Fruit fly (Drosophila melanogaster): Measurements from ENCODE around the gene lace.

Gene lace

DNA sequence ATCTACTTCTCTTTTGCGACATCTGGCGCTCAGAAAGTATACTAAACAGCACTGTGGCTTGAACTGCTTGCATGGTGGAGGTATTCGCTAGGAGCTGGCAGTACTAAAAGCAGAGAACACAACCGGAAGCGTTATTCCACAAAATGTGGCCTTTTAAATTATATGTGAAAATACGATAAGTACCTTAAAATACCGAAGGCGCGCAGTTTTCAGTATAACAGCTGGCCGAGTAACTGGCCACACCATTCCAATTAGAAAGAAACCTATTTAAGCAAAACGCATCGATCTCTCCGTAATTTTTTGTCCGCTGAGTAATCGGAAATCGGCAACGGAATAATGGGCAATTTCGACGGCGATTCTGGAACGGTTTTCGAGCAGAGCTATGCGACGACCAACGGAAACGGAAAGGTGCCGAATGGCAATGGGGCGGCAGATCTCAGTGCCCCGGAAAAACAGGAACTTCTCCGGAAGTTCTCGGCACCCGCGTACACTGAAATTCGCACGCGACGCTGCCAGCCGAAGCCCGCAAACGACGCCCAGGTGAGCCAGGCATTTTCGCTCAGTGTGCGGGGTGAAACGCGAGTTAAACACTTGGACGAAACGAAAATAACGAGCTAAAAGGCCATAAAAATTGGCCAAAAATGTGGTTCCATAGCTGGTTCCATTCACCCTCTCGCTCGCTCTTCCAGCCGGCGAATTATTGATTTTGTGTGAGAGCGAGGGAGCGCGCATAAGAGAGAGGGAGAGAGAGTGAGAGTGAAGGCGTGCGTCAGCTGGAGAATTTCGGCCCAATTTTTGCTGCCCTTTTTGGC, at the start of gene lace (continued):
- no peak for TF ChIP-seq kah (GFP tag; optimal IDR thresholded peaks at IDR 0.05)
- TF ChIP-seq Side (GFP tag; optimal IDR thresholded peaks at IDR 0.05), result peak; percentile 83
- peak; percentile 87 for TF ChIP-seq CG3847 (GFP tag; IDR thresholded peaks at IDR 0.05)
- peak; percentile 69 for TF ChIP-seq twi (tag; optimal IDR thresholded peaks at IDR 0.05)
- peak; percentile 74 for TF ChIP-seq CG7786 (GFP tag; optimal IDR thresholded peaks at IDR 0.05)
- TF ChIP-seq CG8089 (GFP tag; optimal IDR thresholded peaks at IDR 0.05), result peak; percentile 84
- TF ChIP-seq cas (GFP tag; IDR thresholded peaks at IDR 0.05), result peak; percentile 72; the same call in 1 of the 2 replicates
- TF ChIP-seq Max (GFP tag; optimal IDR thresholded peaks at IDR 0.05), result peak; percentile 52
- no peak for TF ChIP-seq hth (optimal IDR thresholded peaks at IDR 0.05)
- TF ChIP-seq CG10321 (GFP tag; IDR thresholded peaks at IDR 0.05), result peak; percentile 45
- peak; percentile 31 for TF ChIP-seq CG13296 (GFP tag; optimal IDR thresholded peaks at IDR 0.05)
- peak; percentile 89 for TF ChIP-seq HmgZ (tag; optimal IDR thresholded peaks at IDR 0.05)
- peak; percentile 14 for TF ChIP-seq CG9437 (GFP tag; optimal IDR thresholded peaks at IDR 0.05)
- TF ChIP-seq CTCF (GFP tag; optimal IDR thresholded peaks at IDR 0.05), result peak; percentile 94
- TF ChIP-seq CG6272 (GFP tag; IDR thresholded peaks at IDR 0.05), result peak; percentile 64
- peak; percentile 24 for TF ChIP-seq Neu2 (GFP tag; optimal IDR thresholded peaks at IDR 0.05; ENCODE audit: borderline replicate concordance)
- TF ChIP-seq Atf-2 (GFP tag; optimal IDR thresholded peaks at IDR 0.05), result peak; percentile 74
- TF ChIP-seq maf-S (GFP tag; optimal IDR thresholded peaks at IDR 0.05), result peak; percentile 80
- peak; percentile 42 for TF ChIP-seq Oli (tag; optimal IDR thresholded peaks at IDR 0.05)
- peak; percentile 78 for TF ChIP-seq trh (GFP tag; optimal IDR thresholded peaks at IDR 0.05)
- TF ChIP-seq psq (GFP tag; optimal IDR thresholded peaks at IDR 0.05), result peak; percentile 36
- peak; percentile 77 for TF ChIP-seq CG12391 (tag; optimal IDR thresholded peaks at IDR 0.05)
- peak; percentile 88 for TF ChIP-seq p53 (GFP tag; optimal IDR thresholded peaks at IDR 0.05)
- peak; percentile 67 for TF ChIP-seq CG12942 (GFP tag; optimal IDR thresholded peaks at IDR 0.05)
- peak; percentile 71 for TF ChIP-seq CG4424 (GFP tag; optimal IDR thresholded peaks at IDR 0.05)
- TF ChIP-seq H2.0 (GFP tag; IDR thresholded peaks at IDR 0.05), result peak; percentile 83
- TF ChIP-seq CG18764 (GFP tag; optimal IDR thresholded peaks at IDR 0.05), result peak; percentile 69
- peak; percentile 48 for TF ChIP-seq abd-A (tag; optimal IDR thresholded peaks at IDR 0.05)
- TF ChIP-seq salm (tag; optimal IDR thresholded peaks at IDR 0.05), result peak; percentile 4
- TF ChIP-seq fru (optimal IDR thresholded peaks at IDR 0.05), result no peak
- TF ChIP-seq pnt (GFP tag; optimal IDR thresholded peaks at IDR 0.05), result peak; percentile 63
- peak; percentile 76 for TF ChIP-seq ham (GFP tag; IDR thresholded peaks at IDR 0.05)
- TF ChIP-seq otp (GFP tag; IDR thresholded peaks at IDR 0.05), result peak; percentile 91
- peak; percentile 85 for TF ChIP-seq CG10209 (GFP tag; optimal IDR thresholded peaks at IDR 0.05)
- peak; percentile 72 for TF ChIP-seq CG14441 (GFP tag; IDR thresholded peaks at IDR 0.05)
- peak; percentile 92 for TF ChIP-seq CG7987 (GFP tag; optimal IDR thresholded peaks at IDR 0.05)
- TF ChIP-seq klu (GFP tag; IDR thresholded peaks at IDR 0.05), result peak; percentile 55
- peak; percentile 88 for TF ChIP-seq pho (GFP tag; optimal IDR thresholded peaks at IDR 0.05)
- no peak for TF ChIP-seq CG10565 (GFP tag; optimal IDR thresholded peaks at IDR 0.05)
- TF ChIP-seq CG34422 (GFP tag; IDR thresholded peaks at IDR 0.05), result peak; percentile 81
- peak; percentile 81 for TF ChIP-seq Atf3 (GFP tag; optimal IDR thresholded peaks at IDR 0.05)
- peak; percentile 32 for TF ChIP-seq Nf-YC (tag; optimal IDR thresholded peaks at IDR 0.05)
- TF ChIP-seq CG11695 (GFP tag; IDR thresholded peaks at IDR 0.05), result no peak
- peak; percentile 22; the same call in 1 of the 2 replicates for TF ChIP-seq CG13287 (GFP tag; IDR thresholded peaks at IDR 0.05; ENCODE audit: partially characterized antibody)
- TF ChIP-seq BtbVII (GFP tag; optimal IDR thresholded peaks at IDR 0.05), result peak; percentile 33
- peak; percentile 82 for TF ChIP-seq onecut (GFP tag; IDR thresholded peaks at IDR 0.05)
- TF ChIP-seq CG10654 (GFP tag; optimal IDR thresholded peaks at IDR 0.05), result peak; percentile 82
- no peak for TF ChIP-seq nerfin-2 (GFP tag; IDR thresholded peaks at IDR 0.05; ENCODE audit: partially characterized antibody)
- peak; percentile 57 for TF ChIP-seq CG4820 (GFP tag; optimal IDR thresholded peaks at IDR 0.05)
- peak; percentile 100 for TF ChIP-seq Ets97D (GFP tag; optimal IDR thresholded peaks at IDR 0.05)
- peak; percentile 73 for TF ChIP-seq CG2712 (tag; optimal IDR thresholded peaks at IDR 0.05)

All from whole organism, embryonic.